Worm (Caenorhabditis elegans) whole organism, late embryonic: Measurements from ENCODE around the gene mec-10.

ENCODE experiments used
- K02D7.2 ChIP-seq: sonication (generic microtip); optimal IDR thresholded peaks from 2 replicates; lab custom pipeline; 2017; ENCODE audit warnings: mild to moderate bottlenecking, missing genetic modification characterization, missing compliant biosample characterization
- T23F11.4 ChIP-seq: fragments of 200-800 bp; sonication (Bioruptor generic); optimal IDR thresholded peaks from 2 replicates; lab custom pipeline; 2018; ENCODE audit warnings: mild to moderate bottlenecking, missing genetic modification characterization, missing compliant biosample characterization
- Y22D7AL.16 ChIP-seq: sonication (generic microtip); optimal IDR thresholded peaks from 2 replicates; lab custom pipeline; 2016; ENCODE audit warnings: missing genetic modification characterization, missing compliant biosample characterization
- ahr-1 ChIP-seq: sonication (generic microtip); optimal IDR thresholded peaks from 2 replicates; lab custom pipeline; 2016; ENCODE audit warnings: missing genetic modification characterization, missing compliant biosample characterization
- ama-1 ChIP-seq: fragments of 150-350 bp; optimal IDR thresholded peaks from 2 replicates; lab custom pipeline; 2014
- ceh-19 ChIP-seq: fragments of 200-800 bp; sonication (Bioruptor generic); optimal IDR thresholded peaks from 2 replicates; lab custom pipeline; 2018; ENCODE audit warnings: mild to moderate bottlenecking, missing genetic modification characterization, missing compliant biosample characterization
- ceh-2 ChIP-seq: sonication (generic microtip); optimal IDR thresholded peaks from 2 replicates; lab custom pipeline; 2016; ENCODE audit warnings: missing genotype, missing genetic modification characterization, missing compliant biosample characterization
- ceh-22 ChIP-seq: sonication (generic microtip); optimal IDR thresholded peaks from 2 replicates; lab custom pipeline; 2017; ENCODE audit warnings: missing biosample characterization, missing genetic modification characterization
- ceh-30 ChIP-seq: fragments of 150-350 bp; optimal IDR thresholded peaks from 2 replicates; lab custom pipeline; 2014; ENCODE audit warnings: missing biosample characterization, missing genetic modification characterization
- ceh-31 ChIP-seq: sonication (generic microtip); optimal IDR thresholded peaks from 2 replicates; lab custom pipeline; 2016; ENCODE audit warnings: missing genetic modification characterization, missing compliant biosample characterization
- ceh-34 ChIP-seq: sonication (generic microtip); optimal IDR thresholded peaks from 2 replicates; lab custom pipeline; 2016; ENCODE audit warnings: mild to moderate bottlenecking, missing genetic modification characterization, missing compliant biosample characterization
- che-1 ChIP-seq: sonication (generic microtip); optimal IDR thresholded peaks from 2 replicates; lab custom pipeline; 2016; ENCODE audit warnings: mild to moderate bottlenecking, missing genetic modification characterization, missing compliant biosample characterization
- dmd-4 ChIP-seq: sonication (generic microtip); optimal IDR thresholded peaks from 2 replicates; lab custom pipeline; 2016; ENCODE audit warnings: borderline replicate concordance, missing genetic modification characterization, missing compliant biosample characterization
- dve-1 ChIP-seq: sonication (generic microtip); optimal IDR thresholded peaks from 2 replicates; lab custom pipeline; 2017; ENCODE audit warnings: antibody characterized with exemption, mild to moderate bottlenecking, missing genetic modification characterization, missing compliant biosample characterization
- elt-2 ChIP-seq: sonication (generic microtip); optimal IDR thresholded peaks from 2 replicates; lab custom pipeline; 2016; ENCODE audit warnings: missing genetic modification reagents, missing genetic modification characterization, missing compliant biosample characterization
- ets-4 ChIP-seq: sonication (generic microtip); optimal IDR thresholded peaks from 2 replicates; lab custom pipeline; 2016; ENCODE audit warnings: missing genetic modification characterization, missing compliant biosample characterization
- eyg-1 ChIP-seq: sonication (generic microtip); optimal IDR thresholded peaks from 2 replicates; lab custom pipeline; 2016; ENCODE audit warnings: missing genotype, missing genetic modification characterization, missing compliant biosample characterization
- fax-1 ChIP-seq: sonication (generic microtip); optimal IDR thresholded peaks from 2 replicates; lab custom pipeline; 2016; ENCODE audit warnings: missing genotype, missing genetic modification characterization, missing compliant biosample characterization
- fkh-10 ChIP-seq: fragments of 150-350 bp; optimal IDR thresholded peaks from 2 replicates; lab custom pipeline; 2014; ENCODE audit warnings: missing biosample characterization, missing genetic modification reagents, missing genetic modification characterization
- gmeb-2 ChIP-seq: sonication (generic microtip); optimal IDR thresholded peaks from 2 replicates; lab custom pipeline; 2016; ENCODE audit warnings: missing genetic modification characterization, inconsistent platforms, missing compliant biosample characterization
- hlh-30 ChIP-seq: sonication (generic microtip); optimal IDR thresholded peaks from 2 replicates; lab custom pipeline; 2017; ENCODE audit warnings: antibody characterized with exemption, missing genetic modification characterization, missing compliant biosample characterization; ENCODE audit not compliant: insufficient read depth
- hlh-6 ChIP-seq: sonication (generic microtip); optimal IDR thresholded peaks from 2 replicates; lab custom pipeline; 2016; ENCODE audit warnings: missing genotype, missing genetic modification characterization, missing compliant biosample characterization
- hlh-8 ChIP-seq: sonication (generic microtip); optimal IDR thresholded peaks from 2 replicates; lab custom pipeline; 2016; ENCODE audit warnings: missing genotype, missing genetic modification characterization, missing compliant biosample characterization
- nfya-1 ChIP-seq: sonication (generic microtip); optimal IDR thresholded peaks from 2 replicates; lab custom pipeline; 2017; ENCODE audit warnings: missing genetic modification characterization, mild to moderate bottlenecking, missing compliant biosample characterization, antibody characterized with exemption, moderate library complexity
- nhr-232 ChIP-seq: sonication (generic microtip); optimal IDR thresholded peaks from 2 replicates; lab custom pipeline; 2016; ENCODE audit warnings: missing genetic modification characterization, missing compliant biosample characterization
- pag-3 ChIP-seq: sonication (generic microtip); optimal IDR thresholded peaks from 2 replicates; lab custom pipeline; 2016; ENCODE audit warnings: missing compliant biosample characterization, missing genetic modification characterization, borderline replicate concordance
- pat-9 ChIP-seq: fragments of 200-800 bp; sonication (Bioruptor generic); optimal IDR thresholded peaks from 2 replicates; lab custom pipeline; 2018; ENCODE audit warnings: mild to moderate bottlenecking, missing genetic modification characterization, moderate library complexity, missing compliant biosample characterization
- pax-1 ChIP-seq: fragments of 150-350 bp; optimal IDR thresholded peaks from 2 replicates; lab custom pipeline; 2014; ENCODE audit warnings: missing biosample characterization, missing genetic modification characterization
- ref-2 ChIP-seq: sonication (generic microtip); optimal IDR thresholded peaks from 2 replicates; lab custom pipeline; 2016; ENCODE audit warnings: missing genetic modification characterization, missing compliant biosample characterization
- rnt-1 ChIP-seq: sonication (generic microtip); optimal IDR thresholded peaks from 2 replicates; lab custom pipeline; 2016; ENCODE audit warnings: missing genetic modification characterization, missing compliant biosample characterization
- sdc-2 ChIP-seq: sonication (generic microtip); optimal IDR thresholded peaks from 2 replicates; lab custom pipeline; 2016; ENCODE audit warnings: missing genotype, missing genetic modification characterization, missing compliant biosample characterization
- sox-2 ChIP-seq: fragments of 200-800 bp; sonication (Bioruptor generic); IDR thresholded peaks from 2 replicates; pipeline ENCODE4 v1.3.6; 2022; ENCODE audit warnings: missing genetic modification reagents, missing genetic modification characterization, missing compliant biosample characterization
- sox-4 ChIP-seq: sonication (generic microtip); optimal IDR thresholded peaks from 2 replicates; lab custom pipeline; 2017; ENCODE audit warnings: mild to moderate bottlenecking, missing genetic modification characterization, inconsistent platforms, missing compliant biosample characterization
- tbx-2 ChIP-seq: sonication (generic microtip); optimal IDR thresholded peaks from 2 replicates; lab custom pipeline; 2016; ENCODE audit warnings: missing genetic modification characterization, missing compliant biosample characterization
- tbx-7 ChIP-seq: sonication (generic microtip); optimal IDR thresholded peaks from 2 replicates; lab custom pipeline; 2016; ENCODE audit warnings: missing genotype, missing genetic modification characterization, missing compliant biosample characterization
- unc-86 ChIP-seq: sonication (generic microtip); optimal IDR thresholded peaks from 2 replicates; lab custom pipeline; 2016; ENCODE audit warnings: missing genetic modification characterization, missing compliant biosample characterization

The mec-10 gene

DNA sequence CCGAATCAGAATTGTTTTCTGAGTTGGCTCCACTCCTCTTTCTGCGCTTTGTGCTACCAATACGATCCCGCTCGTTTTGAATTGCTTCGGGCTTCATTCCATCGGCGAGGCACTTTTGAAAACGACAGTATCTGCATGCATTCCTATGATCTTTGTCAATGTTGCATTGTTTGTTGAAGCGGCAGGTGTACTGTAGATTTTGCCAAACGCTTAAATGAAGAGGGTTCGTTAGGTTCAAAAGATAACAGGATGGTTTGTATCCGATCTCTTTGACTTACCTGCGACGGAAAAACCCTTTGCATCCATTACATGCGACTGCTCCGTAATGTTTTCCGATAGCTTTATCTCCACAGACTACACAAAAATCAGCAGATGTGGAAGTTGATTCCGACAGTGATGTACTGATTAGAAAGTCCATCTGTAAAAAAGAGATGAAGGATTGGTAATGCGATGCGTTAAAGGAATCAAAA lies 5.7 kb upstream of the mec-10 start, which contains the start of gene nhr-14:
Gene nhr-14, minus strand, starts transcription at position 420 of the 470 bp plus-strand sequence.
- TF ChIP-seq sox-2 (GFP tag; lab: Robert Waterston, UW) (no peak), fax-1 (tag; lab: Kevin White, UChicago) (no peak), gmeb-2 (no peak), sdc-2 (tag; lab: Kevin White, UChicago) (no peak)

DNA sequence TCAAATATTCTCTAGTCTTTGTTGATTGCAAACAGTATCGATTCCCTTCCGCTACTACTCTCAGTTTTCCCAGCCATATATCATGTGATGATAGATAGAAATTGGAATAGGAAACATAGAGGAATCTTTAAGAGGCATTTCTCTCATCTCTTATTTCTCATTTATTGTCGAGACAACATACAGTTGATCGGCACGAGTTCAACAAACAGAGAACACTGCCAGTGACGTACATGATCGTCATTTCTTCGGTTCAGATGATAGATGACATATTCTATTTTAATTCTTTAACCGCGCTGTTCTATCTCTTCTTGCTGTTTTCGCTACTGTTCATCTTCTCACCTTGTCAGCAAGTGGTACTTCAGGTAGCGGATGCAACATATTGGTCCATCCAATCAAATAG lies 5.0 kb upstream of the mec-10 start:
- TF ChIP-seq pat-9 (tag; lab: Kevin White, UChicago), result no peak
- TF ChIP-seq hlh-30 (tag; lab: Kevin White, UChicago), result peak; percentile 13

DNA sequence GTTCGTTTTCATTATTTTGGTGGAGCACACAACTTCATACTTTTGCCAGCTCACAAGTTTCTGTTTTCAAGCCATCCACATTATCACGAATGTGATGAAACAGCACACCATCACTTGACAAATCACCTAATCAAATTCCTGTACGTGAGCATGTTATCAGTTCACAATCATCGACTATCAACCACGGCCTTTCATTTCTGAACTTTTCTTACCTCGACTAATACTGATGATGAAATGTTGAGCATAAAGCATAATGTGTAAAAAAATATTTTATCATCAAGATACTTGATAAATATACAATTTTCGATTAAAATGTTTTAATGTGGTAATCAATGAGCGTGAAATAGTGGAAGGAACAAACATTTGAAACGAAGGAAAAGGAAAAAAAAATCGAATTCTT lies 3.4 kb upstream of the mec-10 start:
- TF ChIP-seq hlh-6, result no peak
- TF ChIP-seq nfya-1 (tag; lab: Kevin White, UChicago), result no peak
- no peak for TF ChIP-seq gmeb-2
- TF ChIP-seq sox-4, result no peak
- peak; percentile 84 for TF ChIP-seq elt-2

DNA sequence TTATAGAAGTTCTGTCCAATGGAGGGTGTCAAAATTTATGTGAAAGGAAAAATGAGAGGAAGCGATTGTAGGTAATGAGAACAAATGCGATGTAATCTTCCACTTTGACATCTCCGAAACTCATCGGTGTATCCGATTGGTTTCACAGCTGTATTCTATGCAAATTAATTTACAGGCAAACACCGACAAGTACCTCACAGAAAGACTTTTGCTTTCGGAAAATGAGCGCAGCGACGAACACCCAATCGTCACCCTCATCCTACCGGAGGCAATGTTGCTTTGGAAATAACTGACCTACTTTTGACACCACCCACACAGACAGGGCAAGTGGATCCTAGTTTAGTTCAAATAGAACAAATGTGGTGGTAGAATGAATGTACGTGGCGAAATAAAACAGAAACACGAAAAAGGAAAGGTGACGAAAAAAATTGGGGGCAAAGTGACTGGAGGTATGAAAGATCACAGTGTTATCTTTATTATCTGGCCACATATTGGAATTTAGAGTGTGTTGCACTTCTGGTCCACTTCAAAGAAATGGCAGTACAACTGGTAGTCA lies 6.1 kb downstream of the mec-10 start:
- TF ChIP-seq ceh-19 (GFP tag; lab: Kevin White, UChicago) (no peak), dmd-4 (tag; lab: Kevin White, UChicago) (no peak), unc-86 (tag; lab: Kevin White, UChicago) (no peak), pag-3 (tag; lab: Kevin White, UChicago) (no peak), ets-4 (no peak), rnt-1 (tag; lab: Kevin White, UChicago) (no peak), ceh-34 (tag; lab: Kevin White, UChicago) (no peak), ceh-30 (tag; lab: Kevin White, UChicago) (no peak), che-1 (tag; lab: Kevin White, UChicago) (no peak), ama-1 (lab: Kevin White, UChicago) (no peak), hlh-6 (no peak), nhr-232 (tag; lab: Kevin White, UChicago) (no peak), Y22D7AL.16 (tag; lab: Kevin White, UChicago) (no peak), pat-9 (tag; lab: Kevin White, UChicago) (no peak), ahr-1 (tag; lab: Kevin White, UChicago) (no peak), tbx-7 (tag; lab: Kevin White, UChicago) (no peak), T23F11.4 (GFP tag; lab: Kevin White, UChicago) (no peak), eyg-1 (tag; lab: Kevin White, UChicago) (no peak), fkh-10 (no peak)

DNA sequence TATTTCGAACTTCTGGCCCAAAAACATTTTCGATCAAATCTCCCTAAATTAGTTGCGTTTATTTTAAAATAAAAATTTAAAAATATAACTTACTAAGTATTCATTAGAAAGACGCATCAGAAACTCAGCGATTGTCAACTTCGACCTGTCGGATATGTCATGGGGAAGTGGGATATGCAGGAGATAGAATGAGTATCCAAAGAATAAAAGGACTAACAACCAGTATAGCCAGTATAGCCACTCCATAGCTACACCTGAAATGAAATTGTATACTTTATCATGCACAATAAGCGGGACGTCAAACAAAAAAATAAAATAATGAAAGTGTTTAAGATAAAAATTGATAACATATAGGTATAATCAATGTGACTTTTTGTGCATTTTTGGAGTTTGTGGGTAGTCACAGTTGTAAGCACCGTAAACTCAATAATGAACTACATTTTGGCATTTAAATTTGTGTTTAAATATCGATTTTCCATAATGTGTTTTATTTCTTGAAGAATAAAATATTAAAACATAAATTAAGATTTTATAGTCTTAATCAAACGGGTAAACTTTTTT lies 6.9 kb downstream of the mec-10 start, which contains the start of gene F16F9.4:
Gene F16F9.4, minus strand, starts transcription at position 276 of the 561 bp plus-strand sequence.
- no peak for TF ChIP-seq sox-2 (GFP tag; lab: Robert Waterston, UW)
- no peak for TF ChIP-seq pax-1 (tag; lab: Kevin White, UChicago)
- no peak for TF ChIP-seq ceh-2 (tag; lab: Kevin White, UChicago)
- no peak for TF ChIP-seq ceh-31 (tag; lab: Kevin White, UChicago)
- TF ChIP-seq rnt-1 (tag; lab: Kevin White, UChicago), result no peak
- TF ChIP-seq nfya-1 (tag; lab: Kevin White, UChicago), result no peak
- TF ChIP-seq dve-1, result no peak
- no peak for TF ChIP-seq tbx-2
- no peak for TF ChIP-seq hlh-8 (tag; lab: Kevin White, UChicago)
- TF ChIP-seq ceh-22, result no peak
- TF ChIP-seq ceh-34 (tag; lab: Kevin White, UChicago), result no peak
- TF ChIP-seq gmeb-2, result no peak
- no peak for TF ChIP-seq ref-2
- no peak for TF ChIP-seq K02D7.2 (tag; lab: Kevin White, UChicago)
